Worm (Caenorhabditis elegans) whole organism, mixed stage, embryonic: Measurements from ENCODE around the gene rsp-5.

ENCODE experiments used
- M03D4.4 ChIP-seq: sonication (generic microtip); optimal IDR thresholded peaks from 2 replicates; lab custom pipeline; 2017; ENCODE audit warnings: mild to moderate bottlenecking, missing genetic modification characterization, missing compliant biosample characterization
- bed-3 ChIP-seq: fragments of 200-800 bp; sonication (Bioruptor generic); optimal IDR thresholded peaks from 3 replicates; lab custom pipeline; 2018; ENCODE audit warnings: mild to moderate bottlenecking, missing genetic modification characterization, moderate library complexity, missing compliant biosample characterization
- blmp-1 ChIP-seq: fragments of 150-350 bp; optimal IDR thresholded peaks from 2 replicates; lab custom pipeline; 2014; ENCODE audit warnings: missing biosample characterization, missing genetic modification characterization
- ceh-39 ChIP-seq: fragments of 150-350 bp; optimal IDR thresholded peaks from 2 replicates; lab custom pipeline; 2014; ENCODE audit warnings: missing biosample characterization, missing genetic modification characterization
- ces-1 ChIP-seq: fragments of 150-350 bp; optimal IDR thresholded peaks from 2 replicates; lab custom pipeline; 2014; ENCODE audit warnings: missing biosample characterization, missing genetic modification reagents, missing genetic modification characterization
- cnd-1 ChIP-seq: fragments of 200-800 bp; sonication (Bioruptor generic); optimal IDR thresholded peaks from 2 replicates; lab custom pipeline; 2018; ENCODE audit warnings: mild to moderate bottlenecking, missing genetic modification characterization, missing compliant biosample characterization
- drap-1 ChIP-seq: fragments of 200-800 bp; sonication (Bioruptor generic); optimal IDR thresholded peaks from 3 replicates; lab custom pipeline; 2018; ENCODE audit warnings: mild to moderate bottlenecking, missing genetic modification characterization, missing compliant biosample characterization
- elt-3 ChIP-seq: fragments of 150-350 bp; optimal IDR thresholded peaks from 2 replicates; lab custom pipeline; 2014; ENCODE audit warnings: missing biosample characterization, missing genetic modification characterization
- flh-1 ChIP-seq: fragments of 200-800 bp; sonication (Bioruptor generic); optimal IDR thresholded peaks from 2 replicates; lab custom pipeline; 2018; ENCODE audit warnings: mild to moderate bottlenecking, missing genetic modification characterization, moderate library complexity, missing compliant biosample characterization
- ham-2 ChIP-seq: fragments of 200-800 bp; sonication (Bioruptor generic); optimal IDR thresholded peaks from 2 replicates; lab custom pipeline; 2018; ENCODE audit warnings: mild to moderate bottlenecking, missing genetic modification characterization, missing compliant biosample characterization
- hlh-1 ChIP-seq: fragments of 150-350 bp; optimal IDR thresholded peaks from 2 replicates; lab custom pipeline; 2014; ENCODE audit warnings: missing biosample characterization, missing genetic modification reagents, missing genetic modification characterization
- lin-32 ChIP-seq: fragments of 200-800 bp; sonication (Bioruptor generic); optimal IDR thresholded peaks from 2 replicates; lab custom pipeline; 2018; ENCODE audit warnings: mild to moderate bottlenecking, missing genetic modification characterization, missing compliant biosample characterization
- lsy-2 ChIP-seq: fragments of 150-350 bp; optimal IDR thresholded peaks from 2 replicates; lab custom pipeline; 2014; ENCODE audit warnings: missing biosample characterization, missing genetic modification characterization
- mab-5 ChIP-seq: fragments of 150-350 bp; optimal IDR thresholded peaks from 2 replicates; lab custom pipeline; 2014; ENCODE audit warnings: missing biosample characterization, missing genetic modification characterization
- mep-1 ChIP-seq: fragments of 150-350 bp; optimal IDR thresholded peaks from 2 replicates; lab custom pipeline; 2017; ENCODE audit warnings: missing biosample characterization, missing genetic modification reagents, missing genetic modification characterization, inconsistent platforms
- mls-2 ChIP-seq: sonication (generic microtip); optimal IDR thresholded peaks from 2 replicates; lab custom pipeline; 2016; ENCODE audit warnings: mild to moderate bottlenecking, missing genetic modification characterization, moderate library complexity, missing compliant biosample characterization
- nhr-12 ChIP-seq: fragments of 150-350 bp; optimal IDR thresholded peaks from 2 replicates; lab custom pipeline; 2014; ENCODE audit warnings: missing biosample characterization, missing genetic modification characterization
- nhr-2 ChIP-seq: fragments of 150-350 bp; optimal IDR thresholded peaks from 2 replicates; lab custom pipeline; 2014; ENCODE audit warnings: missing biosample characterization, missing genetic modification characterization
- nhr-237 ChIP-seq: fragments of 150-350 bp; optimal IDR thresholded peaks from 2 replicates; lab custom pipeline; 2014; ENCODE audit warnings: missing biosample characterization, missing genetic modification characterization
- nhr-28 ChIP-seq: fragments of 150-350 bp; optimal IDR thresholded peaks from 2 replicates; lab custom pipeline; 2014; ENCODE audit warnings: missing biosample characterization, missing genetic modification characterization
- nhr-76 ChIP-seq: sonication (generic microtip); optimal IDR thresholded peaks from 2 replicates; lab custom pipeline; 2017; ENCODE audit warnings: missing biosample characterization, missing genetic modification characterization
- pha-4 ChIP-seq: fragments of 150-350 bp; optimal IDR thresholded peaks from 2 replicates; lab custom pipeline; 2018; ENCODE audit warnings: missing biosample characterization, missing genetic modification reagents, missing genetic modification characterization
- sem-2 ChIP-seq: fragments of 200-800 bp; sonication (Bioruptor generic); optimal IDR thresholded peaks from 2 replicates; lab custom pipeline; 2018; ENCODE audit warnings: mild to moderate bottlenecking, missing genetic modification characterization, missing compliant biosample characterization
- snpc-4 ChIP-seq: fragments of 150-350 bp; optimal IDR thresholded peaks from 2 replicates; lab custom pipeline; 2014; ENCODE audit warnings: missing biosample characterization, missing genetic modification characterization
- sptf-1 ChIP-seq: sonication (generic microtip); optimal IDR thresholded peaks from 2 replicates; lab custom pipeline; 2017; ENCODE audit warnings: mild to moderate bottlenecking, missing genetic modification characterization, moderate library complexity, missing compliant biosample characterization
- tbx-8 ChIP-seq: fragments of 200-800 bp; sonication (Bioruptor generic); optimal IDR thresholded peaks from 2 replicates; lab custom pipeline; 2018; ENCODE audit warnings: mild to moderate bottlenecking, missing genetic modification characterization, moderate library complexity, missing compliant biosample characterization
- unc-120 ChIP-seq: sonication (generic microtip); optimal IDR thresholded peaks from 2 replicates; lab custom pipeline; 2017; ENCODE audit warnings: missing genetic modification characterization, missing compliant biosample characterization; ENCODE audit not compliant: poor library complexity, severe bottlenecking
- unc-39 ChIP-seq: fragments of 150-350 bp; optimal IDR thresholded peaks from 2 replicates; lab custom pipeline; 2014; ENCODE audit warnings: missing biosample characterization, missing genetic modification characterization
- unc-62 ChIP-seq: fragments of 150-350 bp; optimal IDR thresholded peaks from 2 replicates; lab custom pipeline; 2014; ENCODE audit warnings: missing biosample characterization, missing genetic modification reagents, missing genetic modification characterization
- zip-8 ChIP-seq: fragments of 150-350 bp; optimal IDR thresholded peaks from 2 replicates; lab custom pipeline; 2014; ENCODE audit warnings: missing biosample characterization, missing genetic modification characterization

Gene rsp-5

DNA sequence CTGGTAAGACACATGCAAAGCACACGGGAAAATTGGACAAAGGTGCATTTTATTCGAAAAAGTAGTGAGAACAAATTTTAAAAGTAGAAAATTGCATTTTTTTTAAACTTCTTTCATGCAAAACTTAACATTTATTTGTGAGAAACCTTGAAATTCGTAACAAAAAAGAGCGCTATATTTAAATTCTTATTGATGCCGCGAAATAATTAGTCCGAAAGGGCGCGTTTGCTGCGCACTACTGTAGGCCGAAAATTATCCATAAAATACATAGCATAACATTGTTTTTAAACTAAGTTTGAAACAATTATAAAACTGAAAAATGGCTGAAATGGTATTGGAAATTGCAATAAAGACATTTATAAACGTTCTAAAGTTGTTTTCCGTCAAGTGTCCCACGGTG, 29.7 kb downstream of the rsp-5 start:
- TF ChIP-seq mab-5 (no peak), nhr-28 (tag; lab: Kevin White, UChicago) (no peak), sem-2 (no peak), lsy-2 (tag; lab: Kevin White, UChicago) (peak; percentile 72), nhr-12 (tag; lab: Kevin White, UChicago) (no peak), mls-2 (tag; lab: Kevin White, UChicago) (no peak)

DNA sequence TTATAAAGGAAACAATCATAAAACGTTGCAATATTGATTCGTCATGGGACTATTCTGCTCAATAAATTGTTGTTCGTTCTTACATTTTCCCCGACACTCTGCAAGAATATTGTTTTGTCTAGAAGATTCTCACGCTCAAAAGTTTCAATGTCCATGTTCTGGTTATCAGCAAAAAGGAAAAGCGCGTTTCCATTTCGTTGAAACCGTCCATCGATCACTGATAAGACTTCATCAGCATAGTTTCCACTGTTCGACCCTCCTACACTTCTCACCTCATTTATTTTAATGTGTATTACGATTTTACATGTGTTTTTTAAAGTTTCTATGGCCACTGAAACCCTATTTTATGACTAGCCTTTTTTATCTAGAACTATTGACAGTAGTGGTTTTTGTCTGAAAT, 30.1 kb downstream of the rsp-5 start:
- TF ChIP-seq sem-2, result no peak
- TF ChIP-seq lin-32 (GFP tag; lab: Kevin White, UChicago), result no peak
- TF ChIP-seq mep-1 (tag; lab: Kevin White, UChicago), result no peak
- TF ChIP-seq blmp-1 (tag; lab: Kevin White, UChicago), result no peak
- TF ChIP-seq pha-4, result no peak
- no peak for TF ChIP-seq nhr-237 (tag; lab: Kevin White, UChicago)
- TF ChIP-seq, all 35 proteins: peak for 0

DNA sequence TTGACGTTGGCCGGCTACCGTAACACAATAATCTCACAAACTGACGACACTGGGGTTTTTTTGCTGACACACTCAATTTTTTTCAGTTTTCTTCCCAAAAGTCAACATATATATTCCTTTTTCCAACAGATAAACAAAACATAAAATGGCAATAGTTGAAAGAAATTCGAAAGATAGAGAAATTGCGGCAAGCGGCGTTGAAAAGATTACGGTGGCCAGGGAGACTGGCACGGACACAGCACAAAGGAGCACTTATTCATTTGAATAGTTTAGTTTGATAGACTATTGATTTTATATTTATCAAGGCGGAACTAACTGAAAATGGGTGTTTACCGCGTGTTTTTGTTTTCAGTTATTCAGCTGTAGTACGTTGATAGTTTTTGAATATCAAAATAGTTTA, 31.4 kb downstream of the rsp-5 start, which contains the start of gene toe-2:
Gene toe-2, minus strand, starts transcription at position 70 of the 400 bp plus-strand sequence.
- TF ChIP-seq elt-3 (tag; lab: Kevin White, UChicago) (no peak), ces-1 (no peak), tbx-8 (GFP tag; lab: Kevin White, UChicago) (no peak), blmp-1 (tag; lab: Kevin White, UChicago) (no peak), bed-3 (GFP tag; lab: Kevin White, UChicago) (no peak), mab-5 (no peak), sptf-1 (tag; lab: Kevin White, UChicago) (no peak)

DNA sequence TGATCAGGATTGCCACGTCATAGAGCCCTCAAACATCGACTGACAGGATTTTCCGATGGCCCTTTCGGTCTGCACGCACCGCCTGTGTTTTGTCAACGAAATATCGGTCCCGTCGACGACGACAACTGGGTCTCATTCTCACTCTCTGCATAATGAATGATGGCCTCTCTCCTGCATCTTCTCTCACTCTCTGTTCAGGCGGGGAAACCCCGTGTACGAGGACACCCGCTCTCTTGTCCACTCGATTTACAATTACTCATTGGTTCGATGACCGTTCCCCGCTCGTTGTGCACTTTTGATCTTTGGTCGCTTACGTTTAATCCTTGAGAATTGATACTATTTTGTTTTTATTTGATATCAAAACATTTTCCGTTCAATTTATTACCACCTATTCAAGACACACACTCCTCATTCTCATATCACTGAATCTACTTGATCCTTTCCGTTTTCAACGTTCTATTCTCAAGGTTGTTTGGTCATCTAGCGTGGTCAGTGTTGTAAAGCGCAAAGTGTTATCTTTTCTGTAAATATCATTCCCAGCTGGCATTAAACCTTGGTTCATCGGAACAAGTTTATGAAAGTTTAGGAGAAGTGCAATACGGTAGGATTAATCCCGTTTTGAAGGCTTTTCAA, 32.8 kb downstream of the rsp-5 start:
- peak; percentile 31 for TF ChIP-seq M03D4.4
- TF ChIP-seq drap-1 (GFP tag; lab: Kevin White, UChicago), result no peak
- no peak for TF ChIP-seq nhr-28 (tag; lab: Kevin White, UChicago)
- TF ChIP-seq mls-2 (tag; lab: Kevin White, UChicago), result peak; percentile 73
- TF ChIP-seq unc-120 (tag; lab: Kevin White, UChicago), result peak; percentile 44
- no peak for TF ChIP-seq flh-1 (GFP tag; lab: Kevin White, UChicago)
- peak; percentile 41 for TF ChIP-seq hlh-1
- no peak for TF ChIP-seq pha-4
- TF ChIP-seq snpc-4 (tag; lab: Kevin White, UChicago), result no peak
- peak; percentile 58 for TF ChIP-seq unc-62 (GFP tag; lab: Kevin White, UChicago)
- no peak for TF ChIP-seq blmp-1 (tag; lab: Kevin White, UChicago)
- TF ChIP-seq cnd-1 (tag; lab: Kevin White, UChicago), result peak; percentile 25
- no peak for TF ChIP-seq ceh-39
- TF ChIP-seq nhr-237 (tag; lab: Kevin White, UChicago), result no peak
- no peak for TF ChIP-seq lin-32 (GFP tag; lab: Kevin White, UChicago)
- peak; percentile 96 for TF ChIP-seq nhr-2 (tag; lab: Kevin White, UChicago)
- TF ChIP-seq mep-1 (tag; lab: Kevin White, UChicago), result peak; percentile 50
- TF ChIP-seq nhr-12 (tag; lab: Kevin White, UChicago), result no peak
- no peak for TF ChIP-seq nhr-76
- TF ChIP-seq ham-2 (GFP tag; lab: Kevin White, UChicago), result peak; percentile 40
- TF ChIP-seq zip-8 (tag; lab: Kevin White, UChicago), result no peak
- TF ChIP-seq ces-1, result no peak
- TF ChIP-seq bed-3 (GFP tag; lab: Kevin White, UChicago), result no peak

DNA sequence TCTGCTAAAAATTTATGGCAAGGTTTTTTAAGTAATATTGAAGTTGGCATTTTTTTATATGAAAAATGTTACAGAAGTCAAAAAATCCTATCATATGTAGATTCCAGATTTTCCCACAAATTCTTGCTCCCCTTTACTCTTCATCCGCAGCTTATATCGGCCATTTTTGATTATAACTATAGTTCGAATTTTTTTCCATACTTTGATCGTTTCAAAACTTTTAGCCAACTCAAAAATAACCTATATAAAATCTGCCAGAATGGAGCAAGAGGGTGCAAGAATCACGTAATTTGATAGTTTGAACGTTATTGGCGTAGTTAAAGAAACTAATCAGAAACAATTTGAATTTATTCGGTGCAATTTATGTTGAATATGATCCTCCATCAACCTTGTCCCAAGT, 34.0 kb downstream of the rsp-5 start:
- TF ChIP-seq M03D4.4 (no peak), mab-5 (no peak), ceh-39 (no peak), unc-62 (GFP tag; lab: Kevin White, UChicago) (no peak), tbx-8 (GFP tag; lab: Kevin White, UChicago) (no peak), unc-39 (tag; lab: Kevin White, UChicago) (no peak), ham-2 (GFP tag; lab: Kevin White, UChicago) (no peak), bed-3 (GFP tag; lab: Kevin White, UChicago) (no peak), blmp-1 (tag; lab: Kevin White, UChicago) (no peak), pha-4 (no peak), hlh-1 (no peak)
